Worm (Caenorhabditis elegans): ENCODE data around the gene samp-1.

- TF ChIP-seq T22C8.4 (GFP tag; IDR thresholded peaks at IDR 0.05) (no peak), klf-2 (GFP tag; conservative IDR thresholded peaks at IDR 0.05) (no peak), flt-1 (GFP tag; IDR thresholded peaks at IDR 0.05) (no peak), ref-1 (GFP tag; conservative IDR thresholded peaks at IDR 0.05) (no peak)
Observed at ce11 chrII:11276879-11277278, 25.8 kb upstream of the samp-1 start.

Data from whole organism, midembryonic.